Fruit fly (Drosophila melanogaster): Measurements from ENCODE around the gene Elo68beta.

Elo68beta gene

dm6 chr3L:11125636-11126532 is 24.4 kb upstream of the Elo68beta start (continued):
- TF ChIP-seq CG18619 (GFP tag; optimal IDR thresholded peaks at IDR 0.05) (no peak), scrt (GFP tag; optimal IDR thresholded peaks at IDR 0.05) (peak; percentile 40), bbx (GFP tag; IDR thresholded peaks at IDR 0.05; ENCODE audit: partially characterized antibody) (peak; percentile 29; the same call in 1 of the 2 replicates), lola (GFP tag; optimal IDR thresholded peaks at IDR 0.05) (no peak), dysf (GFP tag; IDR thresholded peaks at IDR 0.05) (0 out of 3 replicates have a peak, but pooled peaks have one; percentile 29), CG14014 (GFP tag; IDR thresholded peaks at IDR 0.05) (peak; percentile 32; the same call in 1 of the 2 replicates), NFAT (GFP tag; IDR thresholded peaks at IDR 0.05) (0 out of 2 replicates have a peak, but pooled peaks have one; percentile 16), Gsc (GFP tag; IDR thresholded peaks at IDR 0.05) (no peak), phol (tag; optimal IDR thresholded peaks at IDR 0.05) (peak; percentile 19), sens (GFP tag) (peak; percentile 72), CG18599 (GFP tag; optimal IDR thresholded peaks at IDR 0.05) (peak; percentile 39), CG10979 (tag; optimal IDR thresholded peaks at IDR 0.05) (peak; percentile 10), CG18011 (GFP tag; optimal IDR thresholded peaks at IDR 0.05) (no peak), CG2120 (GFP tag; optimal IDR thresholded peaks at IDR 0.05) (peak; percentile 58), Xbp1 (GFP tag; optimal IDR thresholded peaks at IDR 0.05) (no peak), Fer3 (tag; optimal IDR thresholded peaks at IDR 0.05) (peak; percentile 14), gem (tag; optimal IDR thresholded peaks at IDR 0.05) (peak; percentile 43), CG9932 (GFP tag; IDR thresholded peaks at IDR 0.05) (0 out of 2 replicates have a peak, but pooled peaks have one; percentile 7), dmrt99B (tag; optimal IDR thresholded peaks at IDR 0.05) (no peak), mam (GFP tag; optimal IDR thresholded peaks at IDR 0.05) (peak; percentile 16), caup (GFP tag; optimal IDR thresholded peaks at IDR 0.05; ENCODE audit: severe bottlenecking) (peak; percentile 22), CG3281 (GFP tag; optimal IDR thresholded peaks at IDR 0.05) (peak; percentile 50), CG4617 (GFP tag; optimal IDR thresholded peaks at IDR 0.05; ENCODE audit: borderline replicate concordance) (no peak), CG10959 (GFP tag; IDR thresholded peaks at IDR 0.05) (no peak), Ets97D (GFP tag; optimal IDR thresholded peaks at IDR 0.05) (no peak), CG4424 (GFP tag; optimal IDR thresholded peaks at IDR 0.05) (peak; percentile 3), CG17361 (GFP tag; IDR thresholded peaks at IDR 0.05) (peak; percentile 22; the same call in 1 of the 3 replicates), cad (GFP tag; optimal IDR thresholded peaks at IDR 0.05) (peak; percentile 36), ase (GFP tag; IDR thresholded peaks at IDR 0.05) (no peak), CG6654 (GFP tag; optimal IDR thresholded peaks at IDR 0.05) (peak; percentile 95), row (GFP tag; IDR thresholded peaks at IDR 0.05) (peak; percentile 16; the same call in 1 of the 3 replicates), CG18476 (GFP tag; optimal IDR thresholded peaks at IDR 0.05) (no peak), zen (tag; optimal IDR thresholded peaks at IDR 0.05) (peak; percentile 20), CG9876 (GFP tag; optimal IDR thresholded peaks at IDR 0.05) (no peak), CG32532 (GFP tag; IDR thresholded peaks at IDR 0.05) (peak; percentile 54), bcd (GFP tag; optimal IDR thresholded peaks at IDR 0.05) (peak; percentile 15), Elba2 (GFP tag; optimal IDR thresholded peaks at IDR 0.05) (peak; percentile 54), trem (tag; optimal IDR thresholded peaks at IDR 0.05) (peak; percentile 55), CG10147 (GFP tag; optimal IDR thresholded peaks at IDR 0.05) (no peak), z (GFP tag; IDR thresholded peaks at IDR 0.05) (0 out of 3 replicates have a peak, but pooled peaks have one; percentile 13), Dip3 (GFP tag; optimal IDR thresholded peaks at IDR 0.05) (peak; percentile 27), CG7987 (GFP tag; optimal IDR thresholded peaks at IDR 0.05) (peak; percentile 38)
